Worm (Caenorhabditis elegans) whole organism, L3 larva: ENCODE results near the gene lin-56.

ENCODE experiments used
- aly-2 ChIP-seq: fragments of 150-350 bp; optimal IDR thresholded peaks from 2 replicates; lab custom pipeline; 2014; ENCODE audit warnings: missing biosample characterization, missing genetic modification characterization
- ama-1 ChIP-seq: fragments of 150-350 bp; optimal IDR thresholded peaks from 2 replicates; lab custom pipeline; 2018
- ceh-16 ChIP-seq: sonication (generic microtip); optimal IDR thresholded peaks from 2 replicates; lab custom pipeline; 2017; ENCODE audit warnings: missing biosample characterization, missing genetic modification characterization
- fkh-2 ChIP-seq: fragments of 150-350 bp; optimal IDR thresholded peaks from 2 replicates; lab custom pipeline; 2014; ENCODE audit warnings: missing biosample characterization, missing genetic modification reagents, missing genetic modification characterization
- mdl-1 ChIP-seq: fragments of 150-350 bp; optimal IDR thresholded peaks from 2 replicates; lab custom pipeline; 2014; ENCODE audit warnings: missing biosample characterization, missing genetic modification characterization
- nhr-11 ChIP-seq: fragments of 150-350 bp; optimal IDR thresholded peaks from 2 replicates; lab custom pipeline; 2014; ENCODE audit warnings: missing biosample characterization, missing genetic modification characterization
- nhr-237 ChIP-seq: fragments of 150-350 bp; optimal IDR thresholded peaks from 2 replicates; lab custom pipeline; 2014; ENCODE audit warnings: missing biosample characterization, missing genetic modification characterization
- nhr-76 ChIP-seq: fragments of 150-350 bp; sonication (generic microtip); optimal IDR thresholded peaks from 5 replicates; lab custom pipeline; 2014; ENCODE audit warnings: missing biosample characterization, missing genetic modification characterization
- nhr-77 ChIP-seq: fragments of 150-350 bp; optimal IDR thresholded peaks from 2 replicates; lab custom pipeline; 2014; ENCODE audit warnings: missing biosample characterization, missing genetic modification characterization
- tbx-2 ChIP-seq: sonication (generic microtip); optimal IDR thresholded peaks from 2 replicates; lab custom pipeline; 2016; ENCODE audit warnings: mild to moderate bottlenecking, missing genetic modification characterization, missing compliant biosample characterization
- zag-1 ChIP-seq: fragments of 150-350 bp; optimal IDR thresholded peaks from 2 replicates; lab custom pipeline; 2014; ENCODE audit warnings: missing biosample characterization, missing genetic modification characterization
- ztf-11 ChIP-seq: fragments of 150-350 bp; optimal IDR thresholded peaks from 2 replicates; lab custom pipeline; 2014; ENCODE audit warnings: missing biosample characterization, missing genetic modification characterization
- ztf-4 ChIP-seq: fragments of 150-350 bp; optimal IDR thresholded peaks from 2 replicates; lab custom pipeline; 2014; ENCODE audit warnings: missing biosample characterization, missing genetic modification characterization

ce11 chrII:10466552-10466951 lies 16.7 kb downstream of the lin-56 start, which contains the start of gene tnc-2:
- TF ChIP-seq ztf-4 (tag; lab: Kevin White, UChicago) (no peak), tbx-2 (tag; lab: Kevin White, UChicago) (no peak), nhr-76 (tag; lab: Kevin White, UChicago) (no peak), nhr-237 (no peak), zag-1 (tag; lab: Kevin White, UChicago) (no peak), fkh-2 (tag; lab: Kevin White, UChicago) (no peak), ceh-16 (no peak), nhr-77 (tag; lab: Kevin White, UChicago) (no peak), mdl-1 (no peak), nhr-11 (tag; lab: Kevin White, UChicago) (no peak), ztf-11 (tag; lab: Kevin White, UChicago) (no peak), ama-1 (no peak), aly-2 (no peak)
